Worm (Caenorhabditis elegans) whole organism, L4/young adult: ENCODE measurements around the gene C45B11.8.

Experiments
- W03F9.2 ChIP-seq: fragments of 150-350 bp; optimal IDR thresholded peaks from 2 replicates; lab custom pipeline; 2014; ENCODE audit warnings: missing biosample characterization, missing genetic modification characterization
- dao-5 ChIP-seq: sonication (generic microtip); optimal IDR thresholded peaks from 2 replicates; lab custom pipeline; 2016; ENCODE audit warnings: missing genotype, missing genetic modification characterization, moderate library complexity, missing compliant biosample characterization
- him-1 ChIP-seq: sonication (generic microtip); optimal IDR thresholded peaks from 2 replicates; lab custom pipeline; 2016; ENCODE audit warnings: missing genotype, missing genetic modification reagents, missing genetic modification characterization, missing compliant biosample characterization

The C45B11.8 gene

ce11 chrV:11057043-11057442, 16.5 kb downstream of the C45B11.8 start, which contains the start of gene srh-75:
srh-75 (minus strand) TSS chrV:11057143.
- TF ChIP-seq him-1 (tag; lab: Kevin White, UChicago) (no peak), W03F9.2 (tag; lab: Kevin White, UChicago) (no peak), dao-5 (tag; lab: Kevin White, UChicago) (no peak)

ce11 chrV:11059180-11059579, 18.6 kb downstream of the C45B11.8 start, which contains the start of gene T04C12.1:
T04C12.1 (minus strand) TSS chrV:11059269.
- TF ChIP-seq him-1 (tag; lab: Kevin White, UChicago), result no peak

ce11 chrV:11060239-11060984, 19.8 kb downstream of the C45B11.8 start, which contains the start of gene T04C12.11:
T04C12.11 (minus strand) TSS chrV:11060289.
- TF ChIP-seq dao-5 (tag; lab: Kevin White, UChicago) (no peak), him-1 (tag; lab: Kevin White, UChicago) (no peak), W03F9.2 (tag; lab: Kevin White, UChicago) (no peak)

ce11 chrV:11061887-11062286, 21.3 kb downstream of the C45B11.8 start:
- TF ChIP-seq dao-5 (tag; lab: Kevin White, UChicago) (no peak), W03F9.2 (tag; lab: Kevin White, UChicago) (no peak), him-1 (tag; lab: Kevin White, UChicago) (no peak)

ce11 chrV:11063115-11063514, 22.5 kb downstream of the C45B11.8 start, which contains the start of gene T04C12.9:
T04C12.9 (minus strand) TSS chrV:11063215.
- TF ChIP-seq W03F9.2 (tag; lab: Kevin White, UChicago) (no peak), dao-5 (tag; lab: Kevin White, UChicago) (no peak), him-1 (tag; lab: Kevin White, UChicago) (no peak)

- TF ChIP-seq W03F9.2 (tag; lab: Kevin White, UChicago) (no peak), him-1 (tag; lab: Kevin White, UChicago) (no peak), dao-5 (tag; lab: Kevin White, UChicago) (no peak)
These were observed 24.9 kb downstream of the C45B11.8 start, which contains the start of gene nlp-80 for ce11 chrV:11065513-11065912. nlp-80 (minus strand) TSS chrV:11065613.

ce11 chrV:11069277-11069676, 28.7 kb downstream of the C45B11.8 start, which contains the start of gene T04C12.8:
T04C12.8 (minus strand) TSS chrV:11069358.
- TF ChIP-seq him-1 (tag; lab: Kevin White, UChicago) (no peak), W03F9.2 (tag; lab: Kevin White, UChicago) (peak; percentile 51)

ce11 chrV:11070388-11070787, 29.8 kb downstream of the C45B11.8 start:
- TF ChIP-seq him-1 (tag; lab: Kevin White, UChicago) (no peak), dao-5 (tag; lab: Kevin White, UChicago) (no peak), W03F9.2 (tag; lab: Kevin White, UChicago) (no peak)

- no peak for TF ChIP-seq W03F9.2 (tag; lab: Kevin White, UChicago)
- TF ChIP-seq dao-5 (tag; lab: Kevin White, UChicago), result no peak
- TF ChIP-seq him-1 (tag; lab: Kevin White, UChicago), result no peak
These were observed 30.9 kb downstream of the C45B11.8 start for ce11 chrV:11071453-11071852.

- TF ChIP-seq W03F9.2 (tag; lab: Kevin White, UChicago) (no peak), dao-5 (tag; lab: Kevin White, UChicago) (no peak), him-1 (tag; lab: Kevin White, UChicago) (no peak)
These were observed 32.8 kb downstream of the C45B11.8 start for ce11 chrV:11073354-11073753.

ce11 chrV:11074448-11074847, 33.9 kb downstream of the C45B11.8 start, which contains the start of gene act-3:
act-3 (minus strand) TSS chrV:11074498.
- TF ChIP-seq him-1 (tag; lab: Kevin White, UChicago), result no peak
- no peak for TF ChIP-seq W03F9.2 (tag; lab: Kevin White, UChicago)
- TF ChIP-seq dao-5 (tag; lab: Kevin White, UChicago), result no peak

- TF ChIP-seq him-1 (tag; lab: Kevin White, UChicago), result no peak
- no peak for TF ChIP-seq W03F9.2 (tag; lab: Kevin White, UChicago)
- no peak for TF ChIP-seq dao-5 (tag; lab: Kevin White, UChicago)
These were observed 34.8 kb downstream of the C45B11.8 start for ce11 chrV:11075209-11076027.

ce11 chrV:11076028-11076402, 35.4 kb downstream of the C45B11.8 start:
- no peak for TF ChIP-seq him-1 (tag; lab: Kevin White, UChicago)
- TF ChIP-seq dao-5 (tag; lab: Kevin White, UChicago), result no peak
- TF ChIP-seq W03F9.2 (tag; lab: Kevin White, UChicago), result no peak
